Fruit fly (Drosophila melanogaster) whole organism, prepupa: ENCODE results near the gene Pdss2.

Source experiments
- Blimp-1 ChIP-seq: fragments of 200-800 bp; sonication (Bioruptor generic); optimal IDR thresholded peaks from 3 replicates; lab custom pipeline; 2017; ENCODE audit warnings: missing biosample characterization, missing genetic modification characterization, mild to moderate bottlenecking, moderate library complexity, missing genetic modification reagents
- CG11762 ChIP-seq: fragments of 200-800 bp; sonication (Bioruptor generic); optimal IDR thresholded peaks from 3 replicates; lab custom pipeline; 2016; ENCODE audit warnings: missing biosample characterization, missing genetic modification characterization; ENCODE audit not compliant: insufficient read depth
- CG3032 ChIP-seq: fragments of 200-800 bp; optimal IDR thresholded peaks from 2 replicates; lab custom pipeline; 2019; ENCODE audit warnings: missing biosample characterization, mild to moderate bottlenecking, missing genetic modification characterization, moderate library complexity
- CG34406 ChIP-seq: fragments of 200-800 bp; sonication (Bioruptor generic); optimal IDR thresholded peaks from 3 replicates; lab custom pipeline; 2016; ENCODE audit warnings: missing biosample characterization, missing genetic modification characterization
- CG6854 ChIP-seq: fragments of 200-800 bp; sonication (Bioruptor generic); optimal IDR thresholded peaks from 2 replicates; lab custom pipeline; 2017; ENCODE audit warnings: missing biosample characterization, mild to moderate bottlenecking, missing genetic modification characterization
- Ets21C ChIP-seq: fragments of 200-800 bp; sonication (Bioruptor generic); optimal IDR thresholded peaks from 3 replicates; lab custom pipeline; 2016; ENCODE audit warnings: missing biosample characterization, missing genetic modification characterization
- Gug ChIP-seq: fragments of 200-800 bp; sonication (Bioruptor generic); IDR thresholded peaks from 2 replicates; pipeline ENCODE4 v1.3.6; 2022; ENCODE audit warnings: missing biosample characterization, missing genetic modification characterization
- Hr38 ChIP-seq: sonication (Bioruptor generic); optimal IDR thresholded peaks from 2 replicates; lab custom pipeline; 2016; ENCODE audit warnings: missing biosample characterization, missing genetic modification characterization
- Hr39 ChIP-seq: fragments of 200-800 bp; sonication (Bioruptor generic); optimal IDR thresholded peaks from 2 replicates; lab custom pipeline; 2016; ENCODE audit warnings: missing biosample characterization, missing genetic modification characterization
- OdsH ChIP-seq: fragments of 200-800 bp; sonication (Bioruptor generic); optimal IDR thresholded peaks from 3 replicates; lab custom pipeline; 2016; ENCODE audit warnings: missing biosample characterization, missing genetic modification characterization
- cyc ChIP-seq: fragments of 200-800 bp; sonication (Bioruptor generic); optimal IDR thresholded peaks from 3 replicates; lab custom pipeline; 2016; ENCODE audit warnings: missing biosample characterization, missing genetic modification characterization
- eg ChIP-seq: fragments of 200-800 bp; sonication (Bioruptor generic); IDR thresholded peaks from 3 replicates; pipeline ENCODE4 v1.3.6; 2022; ENCODE audit warnings: missing biosample characterization, missing genetic modification characterization
- esn ChIP-seq: fragments of 200-800 bp; sonication (Bioruptor generic); optimal IDR thresholded peaks from 2 replicates; lab custom pipeline; 2016; ENCODE audit warnings: missing biosample characterization, mild to moderate bottlenecking, missing genetic modification characterization, moderate library complexity

- TF ChIP-seq eg (GFP tag; lab: Robert Waterston, UW), result no peak
- no peak for TF ChIP-seq CG3032 (tag; lab: Kevin White, UChicago)
- no peak for TF ChIP-seq CG34406
- no peak for TF ChIP-seq OdsH
- TF ChIP-seq Gug (GFP tag; lab: Robert Waterston, UW), result no peak
- no peak for TF ChIP-seq Hr38 (GFP tag; lab: Kevin White, UChicago)
- TF ChIP-seq Ets21C (GFP tag; lab: Kevin White, UChicago), result no peak
- TF ChIP-seq esn (GFP tag; lab: Kevin White, UChicago), result no peak
- TF ChIP-seq Hr39 (GFP tag; lab: Kevin White, UChicago), result no peak
- no peak for TF ChIP-seq cyc (GFP tag; lab: Kevin White, UChicago)
- TF ChIP-seq CG11762 (GFP tag; lab: Kevin White, UChicago), result no peak
- no peak for TF ChIP-seq Blimp-1 (GFP tag; lab: Kevin White, UChicago)
- TF ChIP-seq CG6854 (GFP tag; lab: Kevin White, UChicago), result no peak
These were observed 20.3 kb downstream of the Pdss2 start for dm6 chr3L:21047734-21048657.
